Worm (Caenorhabditis elegans) whole organism, L4 larva: Measurements from ENCODE around the gene xpo-3.

Source experiments
- F10B5.3 ChIP-seq: sonication (generic microtip); optimal IDR thresholded peaks from 2 replicates; lab custom pipeline; 2016; ENCODE audit warnings: mild to moderate bottlenecking, missing genetic modification characterization, missing compliant biosample characterization
- F26F4.8 ChIP-seq: fragments of 200-800 bp; sonication (Bioruptor generic); conservative IDR thresholded peaks from 2 replicates; pipeline ENCODE4 v1.3.6; 2022; ENCODE audit warnings: missing genetic modification characterization, missing compliant biosample characterization
- F49E8.2 ChIP-seq: sonication (generic microtip); optimal IDR thresholded peaks from 2 replicates; lab custom pipeline; 2016; ENCODE audit warnings: missing compliant biosample characterization, mild to moderate bottlenecking, missing genetic modification characterization, borderline replicate concordance
- Y105C5A.15 ChIP-seq: fragments of 200-800 bp; sonication (Bioruptor generic); IDR thresholded peaks from 2 replicates; pipeline ENCODE4 v1.3.6; 2022; ENCODE audit warnings: missing genetic modification characterization, missing compliant biosample characterization
- Y48G9A.11 ChIP-seq: fragments of 200-800 bp; sonication (Bioruptor generic); IDR thresholded peaks from 2 replicates; pipeline ENCODE4 v1.3.6; 2022; ENCODE audit warnings: missing genetic modification reagents, missing genetic modification characterization, missing compliant biosample characterization
- Y5F2A.4 ChIP-seq: fragments of 200-800 bp; sonication (Bioruptor generic); optimal IDR thresholded peaks from 2 replicates; lab custom pipeline; 2018; ENCODE audit warnings: mild to moderate bottlenecking, missing genetic modification characterization, missing compliant biosample characterization
- ZK337.2 ChIP-seq: fragments of 200-800 bp; sonication (Bioruptor generic); IDR thresholded peaks from 2 replicates; pipeline ENCODE4 v1.3.6; 2022; ENCODE audit warnings: missing genetic modification reagents, missing genetic modification characterization, missing compliant biosample characterization
- ZK546.5 ChIP-seq, 2 experiments: sonication (generic microtip); optimal IDR thresholded peaks; 2 replicates each; lab custom pipeline; 2017; ENCODE audit warnings: missing biosample characterization in 2 of 2, missing genetic modification characterization in 2 of 2
- aha-1 ChIP-seq: fragments of 150-350 bp; peaks from one replicate; lab custom pipeline; 2014; ENCODE audit warnings: missing biosample characterization, missing genetic modification characterization
- ceh-82 ChIP-seq: sonication (generic microtip); optimal IDR thresholded peaks from 2 replicates; lab custom pipeline; 2017; ENCODE audit warnings: missing biosample characterization, missing genetic modification characterization
- cey-2 ChIP-seq: sonication (generic microtip); optimal IDR thresholded peaks from 3 replicates; lab custom pipeline; 2017; ENCODE audit warnings: missing genetic modification characterization, mild to moderate bottlenecking, missing compliant biosample characterization, antibody characterized with exemption, borderline replicate concordance; ENCODE audit not compliant: insufficient read depth
- ctbp-1 ChIP-seq: fragments of 200-800 bp; sonication (Bioruptor generic); IDR thresholded peaks from 2 replicates; pipeline ENCODE4 v1.3.6; 2022; ENCODE audit warnings: missing genetic modification reagents, missing genetic modification characterization, missing compliant biosample characterization
- daf-16 ChIP-seq, 3 experiments: sonication (generic microtip); optimal IDR thresholded peaks; 2 replicates each; lab custom pipeline; 2016 to 2017; ENCODE audit warnings: missing genetic modification characterization in 3 of 3, missing genetic modification reagents in 3 of 3, mild to moderate bottlenecking in 2 of 3, missing compliant biosample characterization in 2 of 3, missing biosample characterization in 1 of 3, moderate library complexity in 1 of 3
- dmd-8 ChIP-seq: fragments of 200-800 bp; sonication (Bioruptor generic); IDR thresholded peaks from 2 replicates; pipeline ENCODE4 v1.3.6; 2022; ENCODE audit warnings: missing genetic modification characterization, missing compliant biosample characterization
- dmd-9 ChIP-seq: fragments of 200-800 bp; sonication (Bioruptor generic); IDR thresholded peaks from 2 replicates; pipeline ENCODE4 v1.3.6; 2022; ENCODE audit warnings: missing genetic modification reagents, missing genetic modification characterization, missing compliant biosample characterization
- dpl-1 ChIP-seq: fragments of 150-350 bp; optimal IDR thresholded peaks from 2 replicates; lab custom pipeline; 2014; ENCODE audit warnings: missing biosample characterization, missing genetic modification reagents, missing genetic modification characterization
- duxl-1 ChIP-seq: sonication (generic microtip); optimal IDR thresholded peaks from 2 replicates; lab custom pipeline; 2016; ENCODE audit warnings: mild to moderate bottlenecking, missing genetic modification characterization, moderate library complexity, missing compliant biosample characterization; ENCODE audit not compliant: poor library complexity
- dve-1 ChIP-seq: sonication (generic microtip); optimal IDR thresholded peaks from 2 replicates; lab custom pipeline; 2017; ENCODE audit warnings: antibody characterized with exemption, mild to moderate bottlenecking, missing genetic modification characterization, missing compliant biosample characterization; ENCODE audit not compliant: insufficient read depth
- egl-27 ChIP-seq: sonication (generic microtip); optimal IDR thresholded peaks from 3 replicates; lab custom pipeline; 2017; ENCODE audit warnings: missing biosample characterization, missing genetic modification reagents, missing genetic modification characterization
- gei-8 ChIP-seq: fragments of 200-800 bp; sonication (Bioruptor generic); optimal IDR thresholded peaks from 2 replicates; lab custom pipeline; 2018; ENCODE audit warnings: mild to moderate bottlenecking, missing genetic modification characterization, missing compliant biosample characterization
- hif-1 ChIP-seq, 2 experiments: sonication (generic microtip); optimal IDR thresholded peaks; 2 replicates each; lab custom pipeline; 2016 to 2017; ENCODE audit warnings: missing compliant biosample characterization in 2 of 2, missing genetic modification characterization in 2 of 2, missing genetic modification reagents in 2 of 2, missing genotype in 2 of 2, mild to moderate bottlenecking in 1 of 2
- hlh-11 ChIP-seq: fragments of 200-800 bp; sonication (Bioruptor generic); optimal IDR thresholded peaks from 2 replicates; lab custom pipeline; 2018; ENCODE audit warnings: mild to moderate bottlenecking, missing genetic modification characterization, missing compliant biosample characterization
- hlh-30 ChIP-seq: sonication (generic microtip); optimal IDR thresholded peaks from 2 replicates; lab custom pipeline; 2017; ENCODE audit warnings: antibody characterized with exemption, mild to moderate bottlenecking, missing genetic modification characterization, missing compliant biosample characterization; ENCODE audit not compliant: insufficient read depth
- lin-13 ChIP-seq: fragments of 150-350 bp; optimal IDR thresholded peaks from 2 replicates; lab custom pipeline; 2014; ENCODE audit warnings: missing biosample characterization, missing genetic modification reagents, missing genetic modification characterization
- lin-38 ChIP-seq: fragments of 200-800 bp; sonication (Bioruptor generic); IDR thresholded peaks from 2 replicates; pipeline ENCODE4 v1.3.6; 2022; ENCODE audit warnings: missing genetic modification reagents, missing genetic modification characterization, missing compliant biosample characterization
- lin-39 ChIP-seq: fragments of 150-350 bp; optimal IDR thresholded peaks from 2 replicates; lab custom pipeline; 2014; ENCODE audit warnings: missing biosample characterization, missing genetic modification reagents, missing genetic modification characterization
- lsy-2 ChIP-seq, 2 experiments: fragments of 150-350 bp in 1 of 2; sonication (generic microtip) in 1 of 2; optimal IDR thresholded peaks; 2 replicates each; lab custom pipeline; 2014 to 2017; ENCODE audit warnings: missing biosample characterization in 2 of 2, missing genetic modification characterization in 2 of 2
- madf-5 ChIP-seq, 2 experiments: fragments of 200-800 bp; sonication (Bioruptor generic); IDR thresholded peaks; 2 replicates each; pipeline ENCODE4 v1.3.6; 2022; ENCODE audit warnings: missing compliant biosample characterization in 2 of 2, missing genetic modification characterization in 2 of 2
- mdl-1 ChIP-seq, 2 experiments: fragments of 150-350 bp in 1 of 2; sonication (generic microtip) in 1 of 2; optimal IDR thresholded peaks; 2 replicates each; lab custom pipeline; 2014 to 2017; ENCODE audit warnings: missing biosample characterization in 2 of 2, missing genetic modification characterization in 2 of 2
- mep-1 ChIP-seq: fragments of 150-350 bp; sonication (generic microtip); optimal IDR thresholded peaks from 3 replicates; lab custom pipeline; 2014; ENCODE audit warnings: missing biosample characterization, missing genetic modification characterization
- mes-2 ChIP-seq: sonication (generic microtip); optimal IDR thresholded peaks from 2 replicates; lab custom pipeline; 2016; ENCODE audit warnings: missing genotype, mild to moderate bottlenecking, missing genetic modification characterization, missing compliant biosample characterization; ENCODE audit not compliant: poor library complexity, severe bottlenecking
- mxl-2 ChIP-seq: fragments of 200-800 bp; sonication (Bioruptor generic); conservative IDR thresholded peaks from 2 replicates; pipeline ENCODE4 v1.3.6; 2022; ENCODE audit warnings: missing genetic modification reagents, missing genetic modification characterization, missing compliant biosample characterization
- nhr-28 ChIP-seq: fragments of 150-350 bp; optimal IDR thresholded peaks from 2 replicates; lab custom pipeline; 2014; ENCODE audit warnings: missing biosample characterization, missing genetic modification characterization
- nhr-41 ChIP-seq: fragments of 200-800 bp; sonication (Bioruptor generic); IDR thresholded peaks from 2 replicates; pipeline ENCODE4 v1.3.6; 2022; ENCODE audit warnings: missing genetic modification reagents, missing genetic modification characterization, missing compliant biosample characterization
- nhr-42 ChIP-seq: fragments of 200-800 bp; sonication (Bioruptor generic); IDR thresholded peaks from 2 replicates; pipeline ENCODE4 v1.3.6; 2022; ENCODE audit warnings: missing genetic modification characterization, missing compliant biosample characterization
- nhr-6 ChIP-seq: fragments of 150-350 bp; optimal IDR thresholded peaks from 2 replicates; lab custom pipeline; 2014; ENCODE audit warnings: missing biosample characterization, missing genetic modification characterization
- nhr-77 ChIP-seq: fragments of 150-350 bp; optimal IDR thresholded peaks from 2 replicates; lab custom pipeline; 2014; ENCODE audit warnings: missing biosample characterization, missing genetic modification characterization
- pha-4 ChIP-seq, 2 experiments: fragments of 150-350 bp in 1 of 2; fragments of 200-800 bp in 1 of 2; sonication (Bioruptor generic) in 1 of 2; IDR thresholded peaks in 1 of 2; optimal IDR thresholded peaks in 1 of 2; 2 replicates each; pipeline versions ENCODE4 v1.3.6 to Lab custom; 2014 to 2022; ENCODE audit warnings: missing genetic modification characterization in 2 of 2, missing genetic modification reagents in 2 of 2, missing biosample characterization in 1 of 2, missing compliant biosample characterization in 1 of 2
- rbr-2 ChIP-seq: sonication (generic microtip); optimal IDR thresholded peaks from 2 replicates; lab custom pipeline; 2016; ENCODE audit warnings: missing genotype, missing genetic modification characterization, missing compliant biosample characterization
- sdz-12 ChIP-seq: fragments of 200-800 bp; sonication (Bioruptor generic); optimal IDR thresholded peaks from 2 replicates; lab custom pipeline; 2018; ENCODE audit warnings: mild to moderate bottlenecking, missing genetic modification characterization, missing compliant biosample characterization
- snpc-1.2 ChIP-seq: fragments of 200-800 bp; sonication (Bioruptor generic); IDR thresholded peaks from 2 replicates; pipeline ENCODE4 v1.3.6; 2022; ENCODE audit warnings: missing genetic modification reagents, missing genetic modification characterization, missing compliant biosample characterization
- unc-130 ChIP-seq: sonication (generic microtip); optimal IDR thresholded peaks from 2 replicates; lab custom pipeline; 2016; ENCODE audit warnings: missing genetic modification reagents, missing genetic modification characterization, missing compliant biosample characterization
- zag-1 ChIP-seq: fragments of 150-350 bp; optimal IDR thresholded peaks from 2 replicates; lab custom pipeline; 2014; ENCODE audit warnings: missing biosample characterization, missing genetic modification characterization

Gene xpo-3

ce11 chrIV:7923982-7924480 lies at the start of gene xpo-3, which contains the start of gene C49H3.3:
xpo-3 (minus strand) TSS chrIV:7924032.
C49H3.3 (plus strand) TSS chrIV:7924350.
- TF ChIP-seq nhr-41 (GFP tag; lab: Robert Waterston, UW) = no peak
- TF ChIP-seq lin-38 (GFP tag; lab: Robert Waterston, UW) = 0 out of 2 replicates have a peak, but pooled peaks have one; percentile 22
- no peak for TF ChIP-seq dmd-8
- no peak for TF ChIP-seq sdz-12
- TF ChIP-seq F10B5.3 (tag; lab: Kevin White, UChicago) = no peak
- no peak for TF ChIP-seq mxl-2 (GFP tag; lab: Robert Waterston, UW)
- TF ChIP-seq rbr-2 (tag; lab: Kevin White, UChicago) = peak; percentile 15
- TF ChIP-seq hlh-30 (tag; lab: Kevin White, UChicago) = peak; percentile 80
- peak; percentile 27 for TF ChIP-seq hlh-11 (tag; lab: Kevin White, UChicago)
- no peak for TF ChIP-seq F26F4.8 (GFP tag; lab: Robert Waterston, UW)
- TF ChIP-seq dpl-1 (GFP tag; lab: Kevin White, UChicago) = peak; percentile 51
- peak in 1 of 2 experiments; percentile 82 for TF ChIP-seq lsy-2 (tag; optimal IDR thresholded peaks at IDR 0.05; lab: Kevin White, UChicago)
- no peak for TF ChIP-seq snpc-1.2 (GFP tag; lab: Robert Waterston, UW)
- TF ChIP-seq mes-2 (tag; lab: Kevin White, UChicago) = peak; percentile 65
- peak; percentile 10 for TF ChIP-seq nhr-28 (tag; lab: Kevin White, UChicago)
- peak in 1 of 2 experiments; percentile 54 for TF ChIP-seq mdl-1 (tag; optimal IDR thresholded peaks at IDR 0.05; lab: Kevin White, UChicago)
- peak; percentile 51 for TF ChIP-seq aha-1 (tag; lab: Kevin White, UChicago)
- no peak for TF ChIP-seq daf-16 (GFP tag; optimal IDR thresholded peaks at IDR 0.05; lab: Kevin White, UChicago)
- TF ChIP-seq daf-16 (tag; optimal IDR thresholded peaks at IDR 0.05; lab: Kevin White, UChicago) = peak; percentile 42
- no peak for TF ChIP-seq Y5F2A.4 (GFP tag; lab: Kevin White, UChicago)
- TF ChIP-seq dve-1 (tag; lab: Kevin White, UChicago) = peak; percentile 38
- TF ChIP-seq hif-1 (tag; optimal IDR thresholded peaks at IDR 0.05; lab: Kevin White, UChicago) = no peak
- no peak for TF ChIP-seq lin-39 (tag; lab: Kevin White, UChicago)
- TF ChIP-seq mep-1 (tag; lab: Kevin White, UChicago) = peak; percentile 52
- no peak for TF ChIP-seq zag-1 (tag; lab: Kevin White, UChicago)
- TF ChIP-seq nhr-77 (tag; lab: Kevin White, UChicago) = peak; percentile 24
- TF ChIP-seq, all 104 proteins: peak for 14

ce11 chrIV:7967006-7967405 lies 43.2 kb upstream of the xpo-3 start, which contains the start of gene F57H12.5:
F57H12.5 (plus strand) TSS chrIV:7967306.
- TF ChIP-seq egl-27 (tag; lab: Kevin White, UChicago) = no peak
- TF ChIP-seq nhr-42 (GFP tag; lab: Robert Waterston, UW) = no peak
- no peak for TF ChIP-seq dmd-9 (GFP tag; lab: Robert Waterston, UW)
- TF ChIP-seq dmd-8 = no peak
- TF ChIP-seq cey-2 = no peak
- no peak for TF ChIP-seq zag-1 (tag; lab: Kevin White, UChicago)

- TF ChIP-seq dmd-8 = 0 out of 2 replicates have a peak, but pooled peaks have one; percentile 21
- TF ChIP-seq gei-8 (GFP tag; lab: Kevin White, UChicago) = peak; percentile 6
- peak; percentile 26 for TF ChIP-seq Y5F2A.4 (GFP tag; lab: Kevin White, UChicago)
- peak; percentile 60 for TF ChIP-seq duxl-1 (tag; lab: Kevin White, UChicago)
- no peak for TF ChIP-seq nhr-6
- no peak for TF ChIP-seq ZK546.5 (tag; optimal IDR thresholded peaks at IDR 0.05; lab: Kevin White, UChicago)
- TF ChIP-seq ctbp-1 = peak; percentile 28; the same call in 1 of the 2 replicates
- TF ChIP-seq unc-130 = peak; percentile 73
- peak; percentile 67; the same call in 1 of the 2 replicates for TF ChIP-seq pha-4 (GFP tag; IDR thresholded peaks at IDR 0.05; lab: Robert Waterston, UW)
- no peak for TF ChIP-seq pha-4 (tag; optimal IDR thresholded peaks at IDR 0.05; lab: Kevin White, UChicago)
- TF ChIP-seq nhr-41 (GFP tag; lab: Robert Waterston, UW) = no peak
- TF ChIP-seq Y48G9A.11 (GFP tag; lab: Robert Waterston, UW) = 0 out of 2 replicates have a peak, but pooled peaks have one; percentile 48
- TF ChIP-seq cey-2 = no peak
- no peak for TF ChIP-seq ZK337.2
- 0 out of 2 replicates have a peak, but pooled peaks have one; percentile 64 for TF ChIP-seq Y105C5A.15 (GFP tag; lab: Robert Waterston, UW)
- no peak for TF ChIP-seq madf-5 (GFP tag; IDR thresholded peaks at IDR 0.05; lab: Robert Waterston, UW)
- TF ChIP-seq lin-13 (GFP tag; lab: Kevin White, UChicago) = peak; percentile 27
- no peak for TF ChIP-seq egl-27 (tag; lab: Kevin White, UChicago)
- TF ChIP-seq ceh-82 = no peak
- TF ChIP-seq F49E8.2 = peak; percentile 94
- peak; percentile 75 for TF ChIP-seq lin-38 (GFP tag; lab: Robert Waterston, UW)
These were observed 38.1 kb upstream of the xpo-3 start for ce11 chrIV:7961889-7962342.
